Fruit fly (Drosophila melanogaster) whole organism, adult: ENCODE data around the gene CG32425.
A peak's percentile ranks its signal among the peaks of the same experiment; 100 is the strongest.

Experiments used
- CG11617 ChIP-seq: fragments of 200-800 bp; sonication (Bioruptor generic); optimal IDR thresholded peaks from 2 replicates; lab custom pipeline; 2017; ENCODE audit warnings: mild to moderate bottlenecking, missing biosample characterization, missing genetic modification reagents, missing genetic modification characterization
- CG12768 ChIP-seq: fragments of 200-800 bp; sonication (Bioruptor generic); optimal IDR thresholded peaks from 2 replicates; lab custom pipeline; 2017; ENCODE audit warnings: missing biosample characterization, missing genetic modification characterization, mild to moderate bottlenecking, moderate library complexity, missing genetic modification reagents
- CG14711 ChIP-seq: fragments of 200-800 bp; sonication (Bioruptor generic); optimal IDR thresholded peaks from 2 replicates; lab custom pipeline; 2018; ENCODE audit warnings: missing biosample characterization, mild to moderate bottlenecking, missing genetic modification characterization, moderate library complexity
- CG5204 ChIP-seq: fragments of 200-800 bp; sonication (Bioruptor generic); optimal IDR thresholded peaks from 2 replicates; lab custom pipeline; 2016; ENCODE audit warnings: missing biosample characterization, missing genetic modification characterization
- CG7101 ChIP-seq: fragments of 200-800 bp; sonication (Bioruptor generic); optimal IDR thresholded peaks from 2 replicates; lab custom pipeline; 2018; ENCODE audit warnings: missing biosample characterization, mild to moderate bottlenecking, missing genetic modification characterization, moderate library complexity
- bab1 ChIP-seq: fragments of 200-800 bp; sonication (Bioruptor generic); optimal IDR thresholded peaks from 3 replicates; lab custom pipeline; 2019; ENCODE audit warnings: missing biosample characterization, mild to moderate bottlenecking, missing genetic modification characterization, moderate library complexity
- cnc ChIP-seq, 2 experiments: fragments of >200 bp; optimal IDR thresholded peaks; 2 replicates each; lab custom pipeline; 2017
- ovo ChIP-seq: fragments of 200-800 bp; sonication (Bioruptor generic); optimal IDR thresholded peaks from 2 replicates; lab custom pipeline; 2016; ENCODE audit warnings: missing biosample characterization, missing genetic modification characterization

DNA sequence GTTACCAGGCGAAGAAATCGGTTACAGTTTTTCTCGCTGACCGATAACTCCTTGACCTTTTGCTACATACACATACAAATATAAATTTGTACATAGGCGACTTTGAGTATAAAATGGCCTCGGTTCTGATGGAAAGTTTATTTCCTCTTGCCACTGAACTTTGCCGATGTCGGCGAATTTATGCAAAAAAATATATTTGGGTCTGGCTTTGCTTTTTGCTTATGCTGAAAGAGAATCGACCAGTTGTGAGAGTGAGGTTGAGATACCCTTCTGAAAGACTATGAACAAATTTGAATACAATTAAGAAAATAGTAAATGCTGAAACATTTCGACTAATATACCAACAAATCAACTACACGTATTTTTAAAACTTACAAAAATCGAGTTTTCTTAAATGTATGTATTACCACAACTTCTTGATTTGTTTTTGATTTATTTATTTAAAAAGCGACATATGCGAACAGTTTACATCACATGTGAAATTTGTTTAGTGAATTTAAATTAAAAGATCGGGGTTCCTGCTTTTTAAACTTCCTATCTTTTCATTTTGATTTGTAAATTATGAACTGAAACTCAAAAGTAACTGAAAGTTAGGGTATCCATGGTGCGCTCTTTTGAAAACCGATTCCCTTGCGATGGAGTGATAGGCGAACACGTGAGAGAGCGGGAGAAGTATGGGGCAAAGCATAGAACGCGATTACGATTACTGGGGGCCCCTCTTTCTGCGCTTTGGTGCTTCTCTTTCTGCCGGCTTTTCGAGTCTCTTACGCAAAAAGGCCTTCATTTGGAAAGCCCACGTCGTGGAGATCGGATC lies 12.2 kb downstream of the CG32425 start:
- peak; percentile 50 for TF ChIP-seq CG12768 (GFP tag; lab: Kevin White, UChicago)
- TF ChIP-seq ovo (GFP tag; lab: Kevin White, UChicago), result no peak
- TF ChIP-seq CG7101 (tag; lab: Kevin White, UChicago), result peak; percentile 70
- TF ChIP-seq CG11617 (GFP tag; lab: Kevin White, UChicago), result peak; percentile 90
- TF ChIP-seq bab1 (GFP tag; lab: Kevin White, UChicago), result peak; percentile 84
- peak; percentile 79 for TF ChIP-seq CG5204
- TF ChIP-seq CG14711 (tag; lab: Kevin White, UChicago), result peak; percentile 57
- TF ChIP-seq cnc (optimal IDR thresholded peaks at IDR 0.05; lab: Kevin White, UChicago), result no peak
